Comparison of ENCODE assay signal across 1 worm cellular context in genomic region chrII:12459422-12459821, ce11.
A peak's percentile ranks its signal among the peaks of the same experiment; 100 is the strongest.
TF ChIP-seq lines count a peak whose summit lies in the region.

tag-281 (plus strand) TSS chrII:12459761.

TF ChIP-seq in whole organism, L4 larva, 104 proteins besides CTCF, POLR2A, EP300 and RAD21 (continued from another document):
- TF ChIP-seq ces-1 (GFP tag; optimal IDR thresholded peaks at IDR 0.05; lab: Kevin White, UChicago) (no peak), madf-5 (GFP tag; IDR thresholded peaks at IDR 0.05; lab: Robert Waterston, UW) (no peak), mxl-3 (GFP tag; optimal IDR thresholded peaks at IDR 0.05; lab: Kevin White, UChicago) (no peak), F44E2.7 (GFP tag; IDR thresholded peaks at IDR 0.05; lab: Robert Waterston, UW) (no peak), unc-130 (GFP tag; optimal IDR thresholded peaks at IDR 0.05; lab: Kevin White, UChicago) (no peak), nhr-28 (tag; optimal IDR thresholded peaks at IDR 0.05; lab: Kevin White, UChicago) (no peak), Y75B8A.6 (GFP tag; IDR thresholded peaks at IDR 0.05; lab: Robert Waterston, UW) (no peak), hmg-1.1 (GFP tag; IDR thresholded peaks at IDR 0.05; lab: Robert Waterston, UW) (peak; percentile 55; the same call in 1 of the 2 replicates), nhr-76 (tag; optimal IDR thresholded peaks at IDR 0.05; lab: Kevin White, UChicago) (no peak), madf-9 (GFP tag; conservative IDR thresholded peaks at IDR 0.05; lab: Robert Waterston, UW) (no peak), vab-7 (GFP tag; IDR thresholded peaks at IDR 0.05; lab: Robert Waterston, UW) (no peak), F26F4.8 (GFP tag; conservative IDR thresholded peaks at IDR 0.05; lab: Robert Waterston, UW) (no peak), tag-97 (GFP tag; IDR thresholded peaks at IDR 0.05; lab: Robert Waterston, UW) (no peak), T20F7.1 (GFP tag; optimal IDR thresholded peaks at IDR 0.05; lab: Kevin White, UChicago) (no peak), zfp-2 (tag; optimal IDR thresholded peaks at IDR 0.05; lab: Kevin White, UChicago) (no peak), ceh-82 (tag; optimal IDR thresholded peaks at IDR 0.05; lab: Kevin White, UChicago) (no peak), nhr-102 (tag; optimal IDR thresholded peaks at IDR 0.05; lab: Kevin White, UChicago) (no peak), dve-1 (tag; optimal IDR thresholded peaks at IDR 0.05; lab: Kevin White, UChicago; ENCODE audit: insufficient read depth) (no peak), D1046.2 (GFP tag; IDR thresholded peaks at IDR 0.05; lab: Robert Waterston, UW) (no peak), F37D6.2 (tag; optimal IDR thresholded peaks at IDR 0.05; lab: Kevin White, UChicago) (no peak), snpc-4 (tag; optimal IDR thresholded peaks at IDR 0.05; lab: Kevin White, UChicago) (peak; percentile 14), aly-2 (tag; optimal IDR thresholded peaks at IDR 0.05; lab: Kevin White, UChicago) (no peak), hlh-11 (tag; optimal IDR thresholded peaks at IDR 0.05; lab: Kevin White, UChicago) (peak; percentile 49), daf-12 (tag; optimal IDR thresholded peaks at IDR 0.05; lab: Kevin White, UChicago) (no peak)
TF ChIP-seq in whole organism, L4 larva: peak in this region for 20.
